Worm (Caenorhabditis elegans): ENCODE data around the gene nspf-3.

ce11 chrII:2702757-2703156 lies 12.8 kb upstream of the nspf-3 start, which contains the start of gene sri-60:
- TF ChIP-seq duxl-1 (tag; optimal IDR thresholded peaks at IDR 0.05; ENCODE audit: poor library complexity) (no peak), pha-4 (GFP tag; IDR thresholded peaks at IDR 0.05) (no peak), pha-4 (tag; optimal IDR thresholded peaks at IDR 0.05) (no peak), lsy-2 (tag; optimal IDR thresholded peaks at IDR 0.05) (no peak), pqm-1 (tag; optimal IDR thresholded peaks at IDR 0.05) (no peak), nhr-77 (tag; optimal IDR thresholded peaks at IDR 0.05) (no peak), nhr-28 (tag; optimal IDR thresholded peaks at IDR 0.05) (no peak), saeg-2 (GFP tag; IDR thresholded peaks at IDR 0.05) (no peak), unc-62 (GFP tag; optimal IDR thresholded peaks at IDR 0.05 in 1 of 2) (no peak), unc-62 (tag; optimal IDR thresholded peaks at IDR 0.05) (no peak), daf-19 (GFP tag; conservative IDR thresholded peaks at IDR 0.05) (no peak), set-16 (GFP tag; IDR thresholded peaks at IDR 0.05) (no peak), nhr-25 (tag; optimal IDR thresholded peaks at IDR 0.05; ENCODE audit: borderline replicate concordance, insufficient read depth) (no peak), lin-15B (tag; optimal IDR thresholded peaks at IDR 0.05) (no peak)
